Worm (Caenorhabditis elegans): ENCODE results near the gene Y44A6C.2.

DNA sequence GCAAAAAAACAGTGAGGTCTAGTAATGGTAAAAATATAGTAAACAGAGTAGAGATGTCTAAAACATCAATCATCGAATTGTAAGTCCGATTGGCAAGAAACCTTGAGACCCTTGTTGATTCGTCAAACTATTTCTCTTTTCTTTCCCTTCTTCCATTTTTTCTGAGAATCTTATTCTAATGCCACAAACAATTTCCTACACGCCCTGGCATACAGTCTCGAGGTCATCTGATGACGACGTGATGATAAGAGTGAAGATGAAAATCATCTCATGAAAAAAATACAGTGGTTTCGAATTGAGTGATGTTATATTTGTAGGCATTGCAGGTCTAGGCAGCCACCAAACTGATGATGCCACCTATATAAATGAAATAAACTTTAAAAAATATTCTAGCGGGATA, 29.1 kb upstream of the Y44A6C.2 start:
- TF ChIP-seq nfya-1 (tag; optimal IDR thresholded peaks at IDR 0.05; ENCODE audit: insufficient read depth) (no peak), nhr-28 (tag; optimal IDR thresholded peaks at IDR 0.05) (no peak), snpc-4 (tag; optimal IDR thresholded peaks at IDR 0.05) (no peak), jun-1 (tag; optimal IDR thresholded peaks at IDR 0.05) (no peak), nhr-237 (tag; optimal IDR thresholded peaks at IDR 0.05) (no peak), ceh-9 (tag; optimal IDR thresholded peaks at IDR 0.05) (no peak)

Measured in whole organism, L3 larva.